Worm (Caenorhabditis elegans) whole organism, L1 larva: ENCODE measurements around the gene asp-4.

Source experiments
- C16A3.4 ChIP-seq: fragments of 150-350 bp; optimal IDR thresholded peaks from 2 replicates; lab custom pipeline; 2014; ENCODE audit warnings: missing biosample characterization, missing genetic modification characterization
- C34B4.2 ChIP-seq: sonication (generic microtip); optimal IDR thresholded peaks from 2 replicates; lab custom pipeline; 2017; ENCODE audit warnings: mild to moderate bottlenecking, missing genetic modification characterization, missing compliant biosample characterization
- F16B12.6 ChIP-seq: fragments of 150-350 bp; optimal IDR thresholded peaks from 2 replicates; lab custom pipeline; 2014; ENCODE audit warnings: missing biosample characterization, missing genetic modification characterization
- aha-1 ChIP-seq: fragments of 150-350 bp; optimal IDR thresholded peaks from 2 replicates; lab custom pipeline; 2014; ENCODE audit warnings: missing biosample characterization, missing genetic modification characterization
- aly-2 ChIP-seq: fragments of 150-350 bp; optimal IDR thresholded peaks from 2 replicates; lab custom pipeline; 2014; ENCODE audit warnings: missing biosample characterization, missing genetic modification characterization
- ama-1 ChIP-seq: fragments of 150-350 bp; optimal IDR thresholded peaks from 2 replicates; lab custom pipeline; 2014
- blmp-1 ChIP-seq: fragments of 150-350 bp; optimal IDR thresholded peaks from 2 replicates; lab custom pipeline; 2014; ENCODE audit warnings: missing biosample characterization, missing genetic modification characterization
- ceh-63 ChIP-seq: fragments of 200-800 bp; sonication (Bioruptor generic); optimal IDR thresholded peaks from 2 replicates; lab custom pipeline; 2018; ENCODE audit warnings: mild to moderate bottlenecking, missing genetic modification characterization, missing compliant biosample characterization
- ceh-82 ChIP-seq, 3 experiments: fragments of 150-350 bp in 1 of 3; sonication (generic microtip) in 2 of 3; optimal IDR thresholded peaks; 2 replicates each; lab custom pipeline; 2014 to 2017; ENCODE audit warnings: missing biosample characterization in 3 of 3, missing genetic modification characterization in 3 of 3
- ceh-88 ChIP-seq: fragments of 200-800 bp; sonication (Bioruptor generic); IDR thresholded peaks from 2 replicates; pipeline ENCODE4 v1.3.6; 2022; ENCODE audit warnings: missing genetic modification characterization, missing compliant biosample characterization
- ces-1 ChIP-seq: fragments of 150-350 bp; optimal IDR thresholded peaks from 2 replicates; lab custom pipeline; 2014; ENCODE audit warnings: missing biosample characterization, missing genetic modification reagents, missing genetic modification characterization
- dsc-1 ChIP-seq: sonication (generic microtip); optimal IDR thresholded peaks from 2 replicates; lab custom pipeline; 2016; ENCODE audit warnings: mild to moderate bottlenecking, missing genetic modification characterization, missing compliant biosample characterization
- efl-3 ChIP-seq: fragments of 200-800 bp; sonication (Bioruptor generic); optimal IDR thresholded peaks from 2 replicates; lab custom pipeline; 2018; ENCODE audit warnings: mild to moderate bottlenecking, missing genetic modification characterization, missing compliant biosample characterization
- egl-13 ChIP-seq: sonication (generic microtip); optimal IDR thresholded peaks from 2 replicates; lab custom pipeline; 2016; ENCODE audit warnings: missing genotype, missing genetic modification reagents, missing genetic modification characterization, missing compliant biosample characterization
- elt-2 ChIP-seq: sonication (generic microtip); optimal IDR thresholded peaks from 2 replicates; lab custom pipeline; 2016; ENCODE audit warnings: missing genetic modification characterization, mild to moderate bottlenecking, inconsistent platforms, missing compliant biosample characterization, missing genetic modification reagents
- elt-3 ChIP-seq, 6 experiments: fragments of 150-350 bp in 1 of 6; sonication (generic microtip); optimal IDR thresholded peaks; 2 replicates each; lab custom pipeline; 2017 to 2018; ENCODE audit warnings: missing biosample characterization in 6 of 6, missing genetic modification characterization in 6 of 6, inconsistent platforms in 1 of 6
- ets-5 ChIP-seq: fragments of 200-800 bp; sonication (Bioruptor generic); IDR thresholded peaks from 2 replicates; pipeline ENCODE4 v1.3.6; 2022; ENCODE audit warnings: missing genetic modification characterization, missing compliant biosample characterization
- fkh-4 ChIP-seq: sonication (generic microtip); optimal IDR thresholded peaks from 2 replicates; lab custom pipeline; 2016; ENCODE audit warnings: missing compliant biosample characterization, missing genetic modification characterization, borderline replicate concordance
- fkh-8 ChIP-seq: sonication (generic microtip); optimal IDR thresholded peaks from 2 replicates; lab custom pipeline; 2016; ENCODE audit warnings: mild to moderate bottlenecking, missing genetic modification characterization, missing compliant biosample characterization
- fos-1 ChIP-seq: fragments of 150-350 bp; optimal IDR thresholded peaks from 2 replicates; lab custom pipeline; 2014; ENCODE audit warnings: missing biosample characterization, missing genetic modification characterization
- grh-1 ChIP-seq: fragments of 200-800 bp; sonication (Bioruptor generic); IDR thresholded peaks from 2 replicates; pipeline ENCODE4 v1.3.6; 2022; ENCODE audit warnings: missing genetic modification reagents, missing genetic modification characterization, missing compliant biosample characterization
- hlh-4 ChIP-seq: sonication (generic microtip); optimal IDR thresholded peaks from 2 replicates; lab custom pipeline; 2016; ENCODE audit warnings: mild to moderate bottlenecking, missing genetic modification characterization, missing compliant biosample characterization
- hpl-2 ChIP-seq: fragments of 150-350 bp; optimal IDR thresholded peaks from 2 replicates; lab custom pipeline; 2014; ENCODE audit warnings: missing biosample characterization, missing genetic modification reagents, missing genetic modification characterization
- isw-1 ChIP-seq: fragments of 200-800 bp; sonication (Bioruptor generic); IDR thresholded peaks from 2 replicates; pipeline ENCODE4 v1.3.6; 2022; ENCODE audit warnings: missing genetic modification characterization, missing compliant biosample characterization
- lin-13 ChIP-seq: fragments of 150-350 bp; optimal IDR thresholded peaks from 2 replicates; lab custom pipeline; 2014; ENCODE audit warnings: missing biosample characterization, missing genetic modification reagents, missing genetic modification characterization
- lin-14 ChIP-seq: fragments of 200-800 bp; sonication (Bioruptor generic); optimal IDR thresholded peaks from 2 replicates; lab custom pipeline; 2018; ENCODE audit warnings: mild to moderate bottlenecking, missing genetic modification characterization, moderate library complexity, missing compliant biosample characterization
- lin-15B ChIP-seq: fragments of 150-350 bp; sonication (generic microtip); optimal IDR thresholded peaks from 3 replicates; lab custom pipeline; 2014; ENCODE audit warnings: missing biosample characterization, missing genetic modification characterization
- lin-35 ChIP-seq, 2 experiments: fragments of 150-350 bp; optimal IDR thresholded peaks; 2 replicates each; lab custom pipeline; 2014; ENCODE audit warnings: missing biosample characterization in 2 of 2, missing genetic modification characterization in 2 of 2, missing genetic modification reagents in 2 of 2
- lin-39 ChIP-seq: fragments of 150-350 bp; optimal IDR thresholded peaks from 2 replicates; lab custom pipeline; 2014; ENCODE audit warnings: missing biosample characterization, missing genetic modification reagents, missing genetic modification characterization
- mdl-1 ChIP-seq, 2 experiments: fragments of 150-350 bp; optimal IDR thresholded peaks; 2 replicates each; lab custom pipeline; 2014 to 2017; ENCODE audit warnings: missing biosample characterization in 2 of 2, missing genetic modification characterization in 2 of 2, inconsistent platforms in 1 of 2
- mef-2 ChIP-seq: fragments of 150-350 bp; optimal IDR thresholded peaks from 2 replicates; lab custom pipeline; 2014; ENCODE audit warnings: missing biosample characterization, missing genetic modification characterization
- mep-1 ChIP-seq: fragments of 150-350 bp; optimal IDR thresholded peaks from 2 replicates; lab custom pipeline; 2014; ENCODE audit warnings: missing biosample characterization, missing genetic modification characterization
- nhr-11 ChIP-seq: fragments of 150-350 bp; optimal IDR thresholded peaks from 2 replicates; lab custom pipeline; 2014; ENCODE audit warnings: missing biosample characterization, missing genetic modification characterization
- nhr-12 ChIP-seq: sonication (generic microtip); optimal IDR thresholded peaks from 2 replicates; lab custom pipeline; 2017; ENCODE audit warnings: missing biosample characterization, missing genetic modification characterization
- nhr-19 ChIP-seq: fragments of 200-800 bp; sonication (Bioruptor generic); conservative IDR thresholded peaks from 2 replicates; pipeline ENCODE4 v1.3.6; 2022; ENCODE audit warnings: missing genetic modification characterization, missing compliant biosample characterization
- nhr-28 ChIP-seq: fragments of 150-350 bp; optimal IDR thresholded peaks from 2 replicates; lab custom pipeline; 2014; ENCODE audit warnings: missing biosample characterization, missing genetic modification characterization
- nhr-85 ChIP-seq: sonication (generic microtip); peaks from one replicate; lab custom pipeline; 2016; ENCODE audit warnings: missing genetic modification characterization, inconsistent platforms, missing compliant biosample characterization
- nhr-90 ChIP-seq: sonication (generic microtip); optimal IDR thresholded peaks from 2 replicates; lab custom pipeline; 2016; ENCODE audit warnings: mild to moderate bottlenecking, missing genetic modification characterization, missing compliant biosample characterization; ENCODE audit not compliant: poor library complexity
- pag-3 ChIP-seq: sonication (generic microtip); optimal IDR thresholded peaks from 2 replicates; lab custom pipeline; 2017; ENCODE audit warnings: missing genetic modification characterization, mild to moderate bottlenecking, missing compliant biosample characterization, antibody characterized with exemption, borderline replicate concordance; ENCODE audit not compliant: insufficient read depth
- pqm-1 ChIP-seq: sonication (generic microtip); optimal IDR thresholded peaks from 3 replicates; lab custom pipeline; 2017; ENCODE audit warnings: missing biosample characterization, missing genetic modification characterization
- snpc-4 ChIP-seq: fragments of 150-350 bp; optimal IDR thresholded peaks from 2 replicates; lab custom pipeline; 2014; ENCODE audit warnings: missing biosample characterization, missing genetic modification characterization
- snu-23 ChIP-seq: sonication (generic microtip); optimal IDR thresholded peaks from 2 replicates; lab custom pipeline; 2016; ENCODE audit warnings: missing genetic modification characterization, missing compliant biosample characterization
- sup-37 ChIP-seq: fragments of 200-800 bp; sonication (Bioruptor generic); optimal IDR thresholded peaks from 2 replicates; lab custom pipeline; 2018; ENCODE audit warnings: mild to moderate bottlenecking, missing genetic modification characterization, missing compliant biosample characterization
- tbx-2 ChIP-seq: sonication (generic microtip); optimal IDR thresholded peaks from 2 replicates; lab custom pipeline; 2016; ENCODE audit warnings: missing genetic modification characterization, missing compliant biosample characterization
- tlp-1 ChIP-seq: fragments of 150-350 bp; optimal IDR thresholded peaks from 2 replicates; lab custom pipeline; 2014; ENCODE audit warnings: missing biosample characterization, missing genetic modification characterization
- unc-130 ChIP-seq: fragments of 150-350 bp; optimal IDR thresholded peaks from 2 replicates; lab custom pipeline; 2017; ENCODE audit warnings: missing biosample characterization, missing genetic modification characterization, inconsistent platforms
- unc-30 ChIP-seq: sonication (generic microtip); optimal IDR thresholded peaks from 2 replicates; lab custom pipeline; 2017; ENCODE audit warnings: missing biosample characterization, missing genetic modification characterization
- unc-62 ChIP-seq: fragments of 150-350 bp; optimal IDR thresholded peaks from 2 replicates; lab custom pipeline; 2014; ENCODE audit warnings: missing biosample characterization, missing genetic modification reagents, missing genetic modification characterization
- unc-86 ChIP-seq: sonication (generic microtip); optimal IDR thresholded peaks from 2 replicates; lab custom pipeline; 2016; ENCODE audit warnings: missing genetic modification characterization, missing compliant biosample characterization
- unc-98 ChIP-seq: fragments of 200-800 bp; sonication (Bioruptor generic); IDR thresholded peaks from 2 replicates; pipeline ENCODE4 v1.3.6; 2022; ENCODE audit warnings: missing genetic modification characterization, missing compliant biosample characterization
- vab-15 ChIP-seq: sonication (generic microtip); optimal IDR thresholded peaks from 2 replicates; lab custom pipeline; 2017; ENCODE audit warnings: missing genotype, mild to moderate bottlenecking, missing genetic modification characterization, missing compliant biosample characterization
- xbp-1 ChIP-seq: sonication (generic microtip); optimal IDR thresholded peaks from 2 replicates; lab custom pipeline; 2016; ENCODE audit warnings: missing genetic modification characterization, missing compliant biosample characterization
- zag-1 ChIP-seq: fragments of 150-350 bp; optimal IDR thresholded peaks from 2 replicates; lab custom pipeline; 2014; ENCODE audit warnings: missing biosample characterization, missing genetic modification characterization
- zip-4 ChIP-seq: fragments of 200-800 bp; sonication (Bioruptor generic); optimal IDR thresholded peaks from 2 replicates; lab custom pipeline; 2018; ENCODE audit warnings: mild to moderate bottlenecking, missing genetic modification characterization, moderate library complexity, missing compliant biosample characterization
- ztf-11 ChIP-seq, 2 experiments: sonication (generic microtip); optimal IDR thresholded peaks; 2 replicates each; lab custom pipeline; 2016 to 2017; ENCODE audit warnings: missing genetic modification characterization in 2 of 2, missing biosample characterization in 1 of 2, missing compliant biosample characterization in 1 of 2

Gene asp-4

ce11 chrX:13210478-13210877 lies 10.8 kb downstream of the asp-4 start (continued):
- TF ChIP-seq egl-13 (tag; lab: Kevin White, UChicago) (no peak), nhr-11 (tag; lab: Kevin White, UChicago) (no peak), snu-23 (GFP tag; lab: Kevin White, UChicago) (peak; percentile 59), ztf-11 (tag; optimal IDR thresholded peaks at IDR 0.05; lab: Kevin White, UChicago) (no peak), blmp-1 (no peak), unc-98 (GFP tag; lab: Robert Waterston, UW) (no peak), aly-2 (tag; lab: Kevin White, UChicago) (no peak), fkh-4 (tag; lab: Kevin White, UChicago) (no peak), ceh-82 (tag; optimal IDR thresholded peaks at IDR 0.05; lab: Kevin White, UChicago) (peak; percentile 8 to 19 (median 14)), ceh-88 (GFP tag; lab: Robert Waterston, UW) (no peak), nhr-19 (GFP tag; lab: Robert Waterston, UW) (no peak), pqm-1 (tag; lab: Kevin White, UChicago) (no peak), fkh-8 (tag; lab: Kevin White, UChicago) (no peak), aha-1 (tag; lab: Kevin White, UChicago) (no peak), pag-3 (tag; lab: Kevin White, UChicago) (peak; percentile 76), fos-1 (tag; lab: Kevin White, UChicago) (no peak), nhr-28 (no peak), elt-3 (tag; optimal IDR thresholded peaks at IDR 0.05; lab: Kevin White, UChicago) (no peak), lin-39 (peak; percentile 46), ama-1 (no peak), xbp-1 (tag; lab: Kevin White, UChicago) (peak; percentile 43), lin-15B (tag; lab: Kevin White, UChicago) (no peak), lin-14 (GFP tag; lab: Kevin White, UChicago) (peak; percentile 94), elt-2 (tag; lab: Kevin White, UChicago) (no peak), zag-1 (tag; lab: Kevin White, UChicago) (peak; percentile 83), lin-13 (GFP tag; lab: Kevin White, UChicago) (no peak), unc-86 (peak; percentile 61), nhr-90 (no peak), unc-130 (tag; lab: Kevin White, UChicago) (no peak), hlh-4 (no peak), lin-35 (GFP tag; optimal IDR thresholded peaks at IDR 0.05; lab: Kevin White, UChicago) (peak in 1 of 2 experiments; percentile 31), sup-37 (GFP tag; lab: Kevin White, UChicago) (no peak), unc-62 (GFP tag; lab: Kevin White, UChicago) (no peak), ces-1 (GFP tag; lab: Kevin White, UChicago) (no peak), nhr-12 (tag; lab: Kevin White, UChicago) (no peak), ets-5 (GFP tag; lab: Robert Waterston, UW) (no peak), unc-30 (no peak), mef-2 (tag; lab: Kevin White, UChicago) (no peak), nhr-85 (tag; lab: Kevin White, UChicago) (no peak), mdl-1 (tag; optimal IDR thresholded peaks at IDR 0.05; lab: Kevin White, UChicago) (no peak), mep-1 (no peak), hpl-2 (GFP tag; lab: Kevin White, UChicago) (no peak), isw-1 (GFP tag; lab: Robert Waterston, UW) (peak; percentile 14; the same call in 1 of the 2 replicates), tbx-2 (tag; lab: Kevin White, UChicago) (peak; percentile 57), efl-3 (GFP tag; lab: Kevin White, UChicago) (no peak), grh-1 (no peak), C16A3.4 (tag; lab: Kevin White, UChicago) (no peak), zip-4 (GFP tag; lab: Kevin White, UChicago) (no peak), tlp-1 (no peak), ceh-63 (no peak), dsc-1 (peak; percentile 62), F16B12.6 (tag; lab: Kevin White, UChicago) (no peak), snpc-4 (tag; lab: Kevin White, UChicago) (no peak), vab-15 (tag; lab: Kevin White, UChicago) (no peak), C34B4.2 (tag; lab: Kevin White, UChicago) (no peak)
